Worm (Caenorhabditis elegans) whole organism, young adult: ENCODE measurements around the gene srg-54.

Source experiments
- C06A6.2 ChIP-seq: fragments of 200-800 bp; sonication (Bioruptor generic); conservative IDR thresholded peaks from 2 replicates; pipeline ENCODE4 v1.3.6; 2022; ENCODE audit warnings: missing genetic modification characterization, missing compliant biosample characterization
- C17E4.6 ChIP-seq: fragments of 200-800 bp; sonication (Bioruptor generic); IDR thresholded peaks from 2 replicates; pipeline ENCODE4 v1.3.6; 2022; ENCODE audit warnings: missing genetic modification reagents, missing genetic modification characterization, missing compliant biosample characterization
- D2030.7 ChIP-seq: fragments of 200-800 bp; sonication (Bioruptor generic); IDR thresholded peaks from 2 replicates; pipeline ENCODE4 v1.3.6; 2022; ENCODE audit warnings: missing genetic modification reagents, missing genetic modification characterization, missing compliant biosample characterization
- F22D6.2 ChIP-seq: sonication (generic microtip); optimal IDR thresholded peaks from 2 replicates; lab custom pipeline; 2016; ENCODE audit warnings: mild to moderate bottlenecking, missing genetic modification characterization, missing compliant biosample characterization
- F23B12.7 ChIP-seq: sonication (generic microtip); optimal IDR thresholded peaks from 2 replicates; lab custom pipeline; 2017; ENCODE audit warnings: missing genetic modification characterization, mild to moderate bottlenecking, missing compliant biosample characterization, antibody characterized with exemption, moderate library complexity; ENCODE audit not compliant: insufficient read depth
- F33H1.4 ChIP-seq: fragments of 200-800 bp; sonication (Bioruptor generic); IDR thresholded peaks from 2 replicates; pipeline ENCODE4 v1.3.6; 2022; ENCODE audit warnings: missing genetic modification reagents, missing genetic modification characterization, missing compliant biosample characterization
- K11D2.4 ChIP-seq: fragments of 200-800 bp; sonication (Bioruptor generic); IDR thresholded peaks from 2 replicates; pipeline ENCODE4 v1.3.6; 2022; ENCODE audit warnings: missing genetic modification reagents, missing genetic modification characterization, missing compliant biosample characterization
- Y67H2A.10 ChIP-seq: fragments of 200-800 bp; sonication (Bioruptor generic); conservative IDR thresholded peaks from 2 replicates; pipeline ENCODE4 v1.3.6; 2022; ENCODE audit warnings: missing genetic modification reagents, missing genetic modification characterization, missing compliant biosample characterization
- Y95B8A.8 ChIP-seq: fragments of 200-800 bp; sonication (Bioruptor generic); IDR thresholded peaks from 2 replicates; pipeline ENCODE4 v1.3.6; 2022; ENCODE audit warnings: missing genetic modification reagents, missing genetic modification characterization, missing compliant biosample characterization
- atf-7 ChIP-seq: sonication (generic microtip); optimal IDR thresholded peaks from 2 replicates; lab custom pipeline; 2017; ENCODE audit warnings: mild to moderate bottlenecking, missing genetic modification characterization, missing compliant biosample characterization
- attf-6 ChIP-seq: fragments of 200-800 bp; sonication (Bioruptor generic); IDR thresholded peaks from 2 replicates; pipeline ENCODE4 v1.3.6; 2022; ENCODE audit warnings: missing genetic modification reagents, missing genetic modification characterization, missing compliant biosample characterization
- cebp-1 ChIP-seq, 2 experiments: fragments of 200-800 bp in 1 of 2; sonication (Bioruptor generic) in 1 of 2; sonication (generic microtip) in 1 of 2; IDR thresholded peaks in 1 of 2; optimal IDR thresholded peaks in 1 of 2; 2 replicates each; pipeline versions ENCODE4 v1.3.6 to Lab custom; 2017 to 2022; ENCODE audit warnings: missing compliant biosample characterization in 2 of 2, missing genetic modification characterization in 2 of 2, mild to moderate bottlenecking in 1 of 2, missing genetic modification reagents in 1 of 2, moderate library complexity in 1 of 2
- ceh-40 ChIP-seq: fragments of 200-800 bp; sonication (Bioruptor generic); IDR thresholded peaks from 2 replicates; pipeline ENCODE4 v1.3.6; 2022; ENCODE audit warnings: missing genetic modification characterization, missing compliant biosample characterization
- die-1 ChIP-seq: sonication (generic microtip); optimal IDR thresholded peaks from 2 replicates; lab custom pipeline; 2016; ENCODE audit warnings: missing genotype, mild to moderate bottlenecking, missing genetic modification characterization, missing compliant biosample characterization
- dpff-1 ChIP-seq: sonication (generic microtip); optimal IDR thresholded peaks from 2 replicates; lab custom pipeline; 2017; ENCODE audit warnings: mild to moderate bottlenecking, missing genetic modification characterization, missing compliant biosample characterization
- efl-1 ChIP-seq: fragments of 150-350 bp; optimal IDR thresholded peaks from 2 replicates; lab custom pipeline; 2014; ENCODE audit warnings: missing biosample characterization, missing genetic modification reagents, missing genetic modification characterization
- egl-44 ChIP-seq: fragments of 200-800 bp; sonication (Bioruptor generic); IDR thresholded peaks from 2 replicates; pipeline ENCODE4 v1.3.6; 2022; ENCODE audit warnings: missing genetic modification reagents, missing genetic modification characterization, missing compliant biosample characterization
- hsf-1 ChIP-seq: fragments of 200-800 bp; sonication (Bioruptor generic); IDR thresholded peaks from 2 replicates; pipeline ENCODE4 v1.3.6; 2022; ENCODE audit warnings: missing genetic modification reagents, missing genetic modification characterization, missing compliant biosample characterization
- lag-1 ChIP-seq: fragments of 200-800 bp; sonication (Bioruptor generic); IDR thresholded peaks from 2 replicates; pipeline ENCODE4 v1.3.6; 2022; ENCODE audit warnings: missing genetic modification reagents, missing genetic modification characterization, missing compliant biosample characterization
- let-607 ChIP-seq, 2 experiments: fragments of 200-800 bp in 1 of 2; sonication (Bioruptor generic) in 1 of 2; sonication (generic microtip) in 1 of 2; optimal IDR thresholded peaks; 2 replicates each; lab custom pipeline; 2016 to 2018; ENCODE audit warnings: mild to moderate bottlenecking in 2 of 2, missing compliant biosample characterization in 2 of 2, missing genetic modification characterization in 2 of 2, moderate library complexity in 2 of 2, missing genotype in 1 of 2
- lir-1 ChIP-seq: fragments of 200-800 bp; sonication (Bioruptor generic); conservative IDR thresholded peaks from 2 replicates; pipeline ENCODE4 v1.3.6; 2022; ENCODE audit warnings: missing genetic modification reagents, missing genetic modification characterization, missing compliant biosample characterization
- madf-6 ChIP-seq: fragments of 200-800 bp; sonication (Bioruptor generic); IDR thresholded peaks from 2 replicates; pipeline ENCODE4 v1.3.6; 2022; ENCODE audit warnings: missing genetic modification reagents, missing genetic modification characterization, missing compliant biosample characterization
- nhr-120 ChIP-seq: fragments of 200-800 bp; sonication (Bioruptor generic); IDR thresholded peaks from 2 replicates; pipeline ENCODE4 v1.3.6; 2022; ENCODE audit warnings: missing genetic modification characterization, missing compliant biosample characterization
- nhr-90 ChIP-seq: sonication (generic microtip); optimal IDR thresholded peaks from 2 replicates; lab custom pipeline; 2016; ENCODE audit warnings: missing genotype, mild to moderate bottlenecking, missing genetic modification characterization, missing compliant biosample characterization
- rcor-1 ChIP-seq: fragments of 200-800 bp; sonication (Bioruptor generic); IDR thresholded peaks from 2 replicates; pipeline ENCODE4 v1.3.6; 2022; ENCODE audit warnings: missing genetic modification reagents, missing genetic modification characterization, missing compliant biosample characterization
- repo-1 ChIP-seq: sonication (generic microtip); optimal IDR thresholded peaks from 2 replicates; lab custom pipeline; 2017; ENCODE audit warnings: mild to moderate bottlenecking, missing genetic modification characterization, missing compliant biosample characterization
- snpc-1.3 ChIP-seq: sonication (generic microtip); optimal IDR thresholded peaks from 2 replicates; lab custom pipeline; 2017; ENCODE audit warnings: missing genetic modification characterization, mild to moderate bottlenecking, missing compliant biosample characterization, antibody characterized with exemption, moderate library complexity, missing genotype, missing genetic modification reagents; ENCODE audit not compliant: insufficient read depth
- snpc-3.4 ChIP-seq: sonication (generic microtip); optimal IDR thresholded peaks from 2 replicates; lab custom pipeline; 2017; ENCODE audit warnings: missing genetic modification characterization, mild to moderate bottlenecking, missing compliant biosample characterization, antibody characterized with exemption, moderate library complexity, missing genotype, missing genetic modification reagents
- snpc-4 ChIP-seq, 5 experiments: fragments of 150-350 bp in 1 of 5; sonication (generic microtip) in 4 of 5; optimal IDR thresholded peaks; 2 replicates each; lab custom pipeline; 2014 to 2018; ENCODE audit warnings: missing genetic modification characterization in 5 of 5, missing biosample characterization in 3 of 5, antibody characterized with exemption in 2 of 5, mild to moderate bottlenecking in 2 of 5, missing compliant biosample characterization in 2 of 5, missing genotype in 2 of 5, moderate library complexity in 2 of 5, missing genetic modification reagents in 1 of 5
- somi-1 ChIP-seq: fragments of 200-800 bp; sonication (Bioruptor generic); optimal IDR thresholded peaks from 2 replicates; lab custom pipeline; 2018; ENCODE audit warnings: mild to moderate bottlenecking, missing genetic modification characterization, missing compliant biosample characterization
- tlf-1 ChIP-seq: fragments of 200-800 bp; sonication (Bioruptor generic); optimal IDR thresholded peaks from 2 replicates; lab custom pipeline; 2018; ENCODE audit warnings: mild to moderate bottlenecking, missing genetic modification characterization, missing compliant biosample characterization
- xnd-1 ChIP-seq: sonication (generic microtip); optimal IDR thresholded peaks from 2 replicates; lab custom pipeline; 2016; ENCODE audit warnings: missing genotype, missing genetic modification reagents, missing genetic modification characterization, missing compliant biosample characterization
- zim-3 ChIP-seq: sonication (generic microtip); optimal IDR thresholded peaks from 2 replicates; lab custom pipeline; 2017; ENCODE audit warnings: mild to moderate bottlenecking, missing genetic modification characterization, moderate library complexity, missing compliant biosample characterization
- ztf-26 ChIP-seq: sonication (generic microtip); optimal IDR thresholded peaks from 2 replicates; lab custom pipeline; 2017; ENCODE audit warnings: missing genetic modification characterization, missing compliant biosample characterization
- ztf-6 ChIP-seq: fragments of 200-800 bp; sonication (Bioruptor generic); IDR thresholded peaks from 2 replicates; pipeline ENCODE4 v1.3.6; 2022; ENCODE audit warnings: missing genetic modification reagents, missing genetic modification characterization, missing compliant biosample characterization

srg-54 gene

ce11 chrV:14924104-14924503 lies at the start of gene srg-54:
Gene srg-54, minus strand, starts transcription at chrV:14924204.
- TF ChIP-seq snpc-1.3 (tag; lab: Kevin White, UChicago) = no peak
- TF ChIP-seq efl-1 (GFP tag; lab: Kevin White, UChicago) = no peak
- TF ChIP-seq let-607 (tag; optimal IDR thresholded peaks at IDR 0.05; lab: Kevin White, UChicago) = no peak
- no peak for TF ChIP-seq cebp-1 (GFP tag; IDR thresholded peaks at IDR 0.05; lab: Robert Waterston, UW)
- TF ChIP-seq cebp-1 (tag; optimal IDR thresholded peaks at IDR 0.05; lab: Kevin White, UChicago) = no peak
- no peak for TF ChIP-seq tlf-1
- no peak for TF ChIP-seq egl-44
- TF ChIP-seq dpff-1 (tag; lab: Kevin White, UChicago) = no peak
- no peak for TF ChIP-seq ztf-26
- TF ChIP-seq xnd-1 (tag; lab: Kevin White, UChicago) = no peak
- no peak for TF ChIP-seq F33H1.4 (GFP tag; lab: Robert Waterston, UW)
- no peak for TF ChIP-seq nhr-90 (tag; lab: Kevin White, UChicago)

- TF ChIP-seq attf-6 (GFP tag; lab: Robert Waterston, UW) = no peak
- TF ChIP-seq nhr-120 (GFP tag; lab: Robert Waterston, UW) = no peak
- no peak for TF ChIP-seq repo-1 (tag; lab: Kevin White, UChicago)
Measured at ce11 chrV:14971136-14971535, 47.1 kb upstream of the srg-54 start, which contains the start of gene nlp-59. Gene nlp-59, plus strand, starts transcription at chrV:14971436.

- TF ChIP-seq die-1 (tag; lab: Kevin White, UChicago) (no peak), repo-1 (tag; lab: Kevin White, UChicago) (no peak), K11D2.4 (GFP tag; lab: Robert Waterston, UW) (no peak), hsf-1 (no peak), lir-1 (GFP tag; lab: Robert Waterston, UW) (no peak), snpc-4 (GFP tag; optimal IDR thresholded peaks at IDR 0.05; lab: Kevin White, UChicago) (no peak), snpc-4 (tag; optimal IDR thresholded peaks at IDR 0.05; lab: Kevin White, UChicago) (no peak), ceh-40 (GFP tag; lab: Robert Waterston, UW) (no peak), egl-44 (no peak), lag-1 (GFP tag; lab: Robert Waterston, UW) (no peak), F22D6.2 (tag; lab: Kevin White, UChicago) (no peak), C06A6.2 (GFP tag; lab: Robert Waterston, UW) (no peak), Y95B8A.8 (GFP tag; lab: Robert Waterston, UW) (no peak), rcor-1 (no peak), Y67H2A.10 (no peak), snpc-3.4 (tag; lab: Kevin White, UChicago) (no peak), ztf-6 (GFP tag; lab: Robert Waterston, UW) (no peak), snpc-1.3 (tag; lab: Kevin White, UChicago) (no peak), somi-1 (GFP tag; lab: Kevin White, UChicago) (no peak)
Measured at ce11 chrV:14955676-14956075, 31.7 kb upstream of the srg-54 start, which contains the start of gene F02D8.9. Gene F02D8.9, minus strand, starts transcription at chrV:14955776.

- TF ChIP-seq atf-7 (tag; lab: Kevin White, UChicago) (no peak), madf-6 (no peak), egl-44 (no peak), C17E4.6 (GFP tag; lab: Robert Waterston, UW) (no peak), zim-3 (no peak), D2030.7 (GFP tag; lab: Robert Waterston, UW) (no peak), F23B12.7 (no peak)
- TF ChIP-seq, all 124 proteins: peak for 0
Measured at ce11 chrV:14954633-14955032, 30.6 kb upstream of the srg-54 start, which contains the start of gene C30G7.5. Gene C30G7.5, minus strand, starts transcription at chrV:14954733.
